Worm (Caenorhabditis elegans): ENCODE data around the gene math-13.

ce11 chrII:1850840-1851294 is 24.9 kb upstream of the math-13 start, which contains the start of gene C52E2.3:
- TF ChIP-seq nhr-12 (tag; optimal IDR thresholded peaks at IDR 0.05) (no peak), nhr-77 (tag; optimal IDR thresholded peaks at IDR 0.05) (no peak), pqm-1 (tag; optimal IDR thresholded peaks at IDR 0.05) (no peak), nhr-25 (tag; optimal IDR thresholded peaks at IDR 0.05) (no peak), lin-39 (tag; optimal IDR thresholded peaks at IDR 0.05) (no peak), nhr-237 (tag; optimal IDR thresholded peaks at IDR 0.05) (no peak), ama-1 (optimal IDR thresholded peaks at IDR 0.05) (no peak), unc-62 (GFP tag; optimal IDR thresholded peaks at IDR 0.05) (no peak), ztf-11 (tag; optimal IDR thresholded peaks at IDR 0.05) (no peak), nhr-28 (tag; optimal IDR thresholded peaks at IDR 0.05) (no peak)
